Worm (Caenorhabditis elegans) whole organism, L2 larva: ENCODE results near the gene ugt-13.

Experiments used
- elt-3 ChIP-seq: sonication (generic microtip); optimal IDR thresholded peaks from 2 replicates; lab custom pipeline; 2017; ENCODE audit warnings: missing biosample characterization, missing genetic modification characterization
- skn-1 ChIP-seq: sonication (generic microtip); optimal IDR thresholded peaks from 2 replicates; lab custom pipeline; 2017; ENCODE audit warnings: missing biosample characterization, missing genetic modification characterization
- zag-1 ChIP-seq: fragments of 150-350 bp; optimal IDR thresholded peaks from 2 replicates; lab custom pipeline; 2014; ENCODE audit warnings: missing biosample characterization, missing genetic modification characterization

- TF ChIP-seq zag-1 (tag; lab: Kevin White, UChicago) (no peak), skn-1 (tag; lab: Kevin White, UChicago) (no peak), elt-3 (tag; lab: Kevin White, UChicago) (no peak)
Measured at ce11 chrV:4913853-4914252, 5.2 kb downstream of the ugt-13 start.
